Fruit fly (Drosophila melanogaster) S2 (cell line): Measurements from ENCODE around the gene Nsun5.

Source experiments
- CG8478 ChIP-seq: fragments of >200 bp; optimal IDR thresholded peaks from 2 replicates; lab custom pipeline; 2018
- CTCF ChIP-seq, 2 experiments: fragments of >200 bp; optimal IDR thresholded peaks; 2 replicates each; lab custom pipeline; 2018

dm6 chr3R:19164873-19165456 lies 2.9 kb upstream of the Nsun5 start:
- TF ChIP-seq CTCF (optimal IDR thresholded peaks at IDR 0.05; lab: Kevin White, UChicago), result no peak
- no peak for TF ChIP-seq CG8478 (lab: Kevin White, UChicago)
